Fruit fly (Drosophila melanogaster): ENCODE measurements around the gene Spn27A.

Gene Spn27A

DNA sequence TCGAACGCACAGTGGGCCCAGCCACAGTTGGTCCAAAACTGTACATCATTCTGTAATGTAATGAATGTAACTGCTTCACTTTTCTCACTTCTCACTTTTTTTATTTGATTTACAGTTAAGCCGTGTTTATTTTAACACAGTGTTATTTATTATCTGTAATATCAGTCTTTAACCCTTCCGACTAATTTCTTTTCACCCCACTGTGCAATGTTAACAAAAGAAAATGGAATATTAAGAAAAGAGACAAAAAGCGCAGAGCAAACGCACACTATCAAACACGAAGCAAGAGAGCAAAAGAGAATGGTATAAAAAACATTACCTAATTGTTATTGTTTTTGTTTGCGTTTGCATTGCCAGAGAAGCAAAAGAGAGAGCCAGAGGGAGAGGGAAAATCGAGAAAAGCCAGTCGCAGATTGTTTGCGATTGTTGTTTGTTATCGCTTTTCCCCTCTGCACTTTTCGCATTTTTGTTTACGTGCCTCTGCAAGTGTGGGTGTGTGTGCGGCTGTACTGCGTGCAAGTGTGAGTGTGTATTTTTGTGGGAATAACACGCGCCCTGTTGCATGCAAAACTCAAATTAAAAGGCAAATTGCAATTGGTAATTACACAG, 25.9 kb downstream of the Spn27A start:
- TF ChIP-seq lola (GFP tag; optimal IDR thresholded peaks at IDR 0.05) (no peak), h (GFP tag; optimal IDR thresholded peaks at IDR 0.05) (peak; percentile 93), ey (GFP tag; optimal IDR thresholded peaks at IDR 0.05) (peak; percentile 90), Myc (optimal IDR thresholded peaks at IDR 0.05) (no peak), N (GFP tag; optimal IDR thresholded peaks at IDR 0.05) (no peak), br (GFP tag; optimal IDR thresholded peaks at IDR 0.05) (peak; percentile 91), CrebA (GFP tag; optimal IDR thresholded peaks at IDR 0.05; ENCODE audit: borderline replicate concordance) (no peak), CG32264 (GFP tag; optimal IDR thresholded peaks at IDR 0.05) (peak; percentile 85), sv (GFP tag; optimal IDR thresholded peaks at IDR 0.05) (peak; percentile 95), Sp1 (GFP tag; optimal IDR thresholded peaks at IDR 0.05) (peak; percentile 85), pan (optimal IDR thresholded peaks at IDR 0.05) (no peak), CG9705 (GFP tag; optimal IDR thresholded peaks at IDR 0.05) (peak; percentile 40), usp (GFP tag; optimal IDR thresholded peaks at IDR 0.05) (no peak), woc (GFP tag; optimal IDR thresholded peaks at IDR 0.05) (peak; percentile 76), fru (GFP tag; optimal IDR thresholded peaks at IDR 0.05) (peak; percentile 93), GATAd (GFP tag; optimal IDR thresholded peaks at IDR 0.05) (peak; percentile 28), sage (GFP tag; optimal IDR thresholded peaks at IDR 0.05) (peak; percentile 68), Jra (GFP tag; optimal IDR thresholded peaks at IDR 0.05) (peak; percentile 48), rgr (GFP tag; optimal IDR thresholded peaks at IDR 0.05) (peak; percentile 93), psq (GFP tag; optimal IDR thresholded peaks at IDR 0.05) (peak; percentile 94), dmrt93B (GFP tag; optimal IDR thresholded peaks at IDR 0.05) (peak; percentile 64), dl (GFP tag; optimal IDR thresholded peaks at IDR 0.05; ENCODE audit: insufficient read depth in 1 of 2, partially characterized antibody in 2 of 2) (peak in 1 of 2 experiments; percentile 4), HLH106 (tag; optimal IDR thresholded peaks at IDR 0.05) (peak; percentile 81), Hnf4 (GFP tag; optimal IDR thresholded peaks at IDR 0.05) (peak; percentile 88), Hr83 (GFP tag; optimal IDR thresholded peaks at IDR 0.05; ENCODE audit: poor library complexity, severe bottlenecking) (no peak), Rel (GFP tag; optimal IDR thresholded peaks at IDR 0.05) (no peak), Rel (tag; optimal IDR thresholded peaks at IDR 0.05) (peak; percentile 97), dsf (GFP tag; optimal IDR thresholded peaks at IDR 0.05; ENCODE audit: borderline replicate concordance) (peak; percentile 62), brk (GFP tag; optimal IDR thresholded peaks at IDR 0.05) (peak; percentile 56), OdsH (GFP tag; optimal IDR thresholded peaks at IDR 0.05) (peak; percentile 88), Mio (GFP tag; optimal IDR thresholded peaks at IDR 0.05) (no peak), tai (GFP tag; optimal IDR thresholded peaks at IDR 0.05) (no peak), Vsx2 (GFP tag; optimal IDR thresholded peaks at IDR 0.05; ENCODE audit: partially characterized antibody) (no peak), Hr78 (GFP tag; optimal IDR thresholded peaks at IDR 0.05) (no peak), foxo (GFP tag; optimal IDR thresholded peaks at IDR 0.05) (peak; percentile 42 to 93), Dif (GFP tag; optimal IDR thresholded peaks at IDR 0.05; ENCODE audit: partially characterized antibody) (no peak)

DNA sequence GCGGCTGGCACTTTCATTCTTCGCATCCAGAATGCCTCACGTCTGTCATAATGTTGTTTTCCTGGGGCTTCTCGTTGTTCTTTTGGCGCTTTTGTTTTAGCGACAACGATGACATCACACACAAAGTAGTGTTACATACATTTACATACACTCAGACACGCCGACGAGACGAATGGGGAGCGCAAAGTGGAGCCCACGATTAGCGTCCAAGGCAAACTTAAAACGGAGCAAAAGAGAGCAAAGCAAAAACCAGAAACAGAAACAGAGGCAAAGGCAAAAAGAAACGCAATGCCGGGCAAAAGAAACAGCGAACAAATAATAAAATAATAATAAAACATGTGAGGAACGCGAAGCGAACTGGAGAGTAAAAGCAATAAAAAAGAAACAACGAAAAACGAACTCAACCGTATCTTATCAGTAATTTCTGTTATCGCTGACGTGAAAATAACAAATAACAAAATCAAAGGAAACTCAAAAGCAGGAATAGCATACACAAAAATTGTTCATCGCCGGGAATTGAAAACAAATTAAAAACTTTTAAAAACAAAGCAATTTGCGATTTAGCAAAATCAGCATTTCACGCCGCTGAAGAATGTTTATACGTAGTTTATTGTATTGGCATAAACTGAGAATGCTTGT, 28.6 kb downstream of the Spn27A start:
- TF ChIP-seq N (GFP tag; optimal IDR thresholded peaks at IDR 0.05): no peak
- no peak for TF ChIP-seq fru (GFP tag; optimal IDR thresholded peaks at IDR 0.05)
- peak; percentile 35 for TF ChIP-seq tai (GFP tag; optimal IDR thresholded peaks at IDR 0.05)
- no peak for TF ChIP-seq br (GFP tag; optimal IDR thresholded peaks at IDR 0.05)
- TF ChIP-seq psq (GFP tag; optimal IDR thresholded peaks at IDR 0.05): peak; percentile 97
- TF ChIP-seq dmrt93B (GFP tag; optimal IDR thresholded peaks at IDR 0.05): no peak
- TF ChIP-seq OdsH (GFP tag; optimal IDR thresholded peaks at IDR 0.05): no peak
- no peak for TF ChIP-seq Hnf4 (GFP tag; optimal IDR thresholded peaks at IDR 0.05)
- peak; percentile 51 for TF ChIP-seq sage (GFP tag; optimal IDR thresholded peaks at IDR 0.05)
- TF ChIP-seq usp (GFP tag; optimal IDR thresholded peaks at IDR 0.05): no peak
- TF ChIP-seq Sp1 (GFP tag; optimal IDR thresholded peaks at IDR 0.05): peak; percentile 4
- TF ChIP-seq CG9705 (GFP tag; optimal IDR thresholded peaks at IDR 0.05): no peak
- TF ChIP-seq brk (GFP tag; optimal IDR thresholded peaks at IDR 0.05): peak; percentile 8
- no peak for TF ChIP-seq Jra (GFP tag; optimal IDR thresholded peaks at IDR 0.05)
- TF ChIP-seq sv (GFP tag; optimal IDR thresholded peaks at IDR 0.05): no peak
- TF ChIP-seq ey (GFP tag; optimal IDR thresholded peaks at IDR 0.05): no peak
- TF ChIP-seq CG32264 (GFP tag; optimal IDR thresholded peaks at IDR 0.05): peak; percentile 11
- no peak for TF ChIP-seq Dfd (GFP tag; optimal IDR thresholded peaks at IDR 0.05)
- no peak for TF ChIP-seq h (GFP tag; optimal IDR thresholded peaks at IDR 0.05)
- no peak for TF ChIP-seq GATAd (GFP tag; optimal IDR thresholded peaks at IDR 0.05)
- TF ChIP-seq Hr83 (GFP tag; optimal IDR thresholded peaks at IDR 0.05; ENCODE audit: poor library complexity, severe bottlenecking): no peak
- TF ChIP-seq HLH106 (tag; optimal IDR thresholded peaks at IDR 0.05): no peak
- TF ChIP-seq jim (GFP tag; optimal IDR thresholded peaks at IDR 0.05): no peak
- no peak for TF ChIP-seq Myc (optimal IDR thresholded peaks at IDR 0.05)
- no peak for TF ChIP-seq pan (optimal IDR thresholded peaks at IDR 0.05)
- TF ChIP-seq Mio (GFP tag; optimal IDR thresholded peaks at IDR 0.05): no peak
- TF ChIP-seq dl (GFP tag; optimal IDR thresholded peaks at IDR 0.05; ENCODE audit: insufficient read depth in 1 of 2, partially characterized antibody in 2 of 2): no peak
- no peak for TF ChIP-seq dsf (GFP tag; optimal IDR thresholded peaks at IDR 0.05; ENCODE audit: borderline replicate concordance)
- TF ChIP-seq Hr78 (GFP tag; optimal IDR thresholded peaks at IDR 0.05): no peak
- TF ChIP-seq CrebA (GFP tag; optimal IDR thresholded peaks at IDR 0.05; ENCODE audit: borderline replicate concordance): no peak
- peak; percentile 13 for TF ChIP-seq lola (GFP tag; optimal IDR thresholded peaks at IDR 0.05)
- TF ChIP-seq Vsx2 (GFP tag; optimal IDR thresholded peaks at IDR 0.05; ENCODE audit: partially characterized antibody): peak; percentile 7
- peak; percentile 61 for TF ChIP-seq Rel (GFP tag; optimal IDR thresholded peaks at IDR 0.05)
- TF ChIP-seq Rel (tag; optimal IDR thresholded peaks at IDR 0.05): no peak
- TF ChIP-seq foxo (GFP tag; optimal IDR thresholded peaks at IDR 0.05): peak in 1 of 2 experiments; percentile 67
- TF ChIP-seq woc (GFP tag; optimal IDR thresholded peaks at IDR 0.05): no peak
- no peak for TF ChIP-seq Abd-B (GFP tag; optimal IDR thresholded peaks at IDR 0.05)
- peak; percentile 4 for TF ChIP-seq rgr (GFP tag; optimal IDR thresholded peaks at IDR 0.05)
- no peak for TF ChIP-seq Dif (GFP tag; optimal IDR thresholded peaks at IDR 0.05; ENCODE audit: partially characterized antibody)
